Fruit fly (Drosophila melanogaster): ENCODE measurements around the gene Socs36E.

DNA sequence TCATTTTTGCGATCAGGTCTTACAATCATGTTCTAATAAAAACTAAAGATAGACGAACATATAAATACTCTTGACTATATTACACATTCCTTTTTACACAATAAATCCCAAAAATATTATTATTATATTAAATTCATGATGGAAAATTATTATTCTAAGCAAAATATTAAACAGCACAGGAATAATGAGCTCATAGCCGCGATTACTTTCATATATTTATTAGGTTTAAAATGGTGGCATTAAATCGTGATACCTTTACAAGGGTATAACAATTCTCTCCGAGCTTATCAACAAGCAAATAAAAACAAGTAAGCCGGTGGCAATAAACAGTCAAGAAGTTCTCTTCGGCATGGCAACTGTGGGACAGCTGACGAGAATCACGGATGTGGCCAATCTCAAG is 851 bp upstream of the Socs36E start, which contains the start of gene CG17681:
- no peak for TF ChIP-seq psq (optimal IDR thresholded peaks at IDR 0.05)
- no peak for TF ChIP-seq Myc (optimal IDR thresholded peaks at IDR 0.05)
- TF ChIP-seq h (optimal IDR thresholded peaks at IDR 0.05): no peak
- TF ChIP-seq Sin3A (optimal IDR thresholded peaks at IDR 0.05): no peak
